Worm (Caenorhabditis elegans): ENCODE results near the gene R09E10.5.
A peak's percentile ranks its signal among the peaks of the same experiment; 100 is the strongest.

- TF ChIP-seq ceh-28 (tag; optimal IDR thresholded peaks at IDR 0.05) (no peak), nhr-11 (tag; optimal IDR thresholded peaks at IDR 0.05) (no peak), elt-3 (tag; optimal IDR thresholded peaks at IDR 0.05) (no peak), ZK546.5 (tag; optimal IDR thresholded peaks at IDR 0.05) (no peak), elt-1 (tag; optimal IDR thresholded peaks at IDR 0.05) (no peak), snpc-4 (tag; optimal IDR thresholded peaks at IDR 0.05) (no peak), nfya-1 (tag; optimal IDR thresholded peaks at IDR 0.05; ENCODE audit: insufficient read depth) (peak; percentile 11), nhr-12 (tag; optimal IDR thresholded peaks at IDR 0.05) (no peak), ama-1 (optimal IDR thresholded peaks at IDR 0.05) (no peak), mdl-1 (tag; optimal IDR thresholded peaks at IDR 0.05) (no peak), nhr-25 (tag; optimal IDR thresholded peaks at IDR 0.05) (no peak), nhr-67 (tag; optimal IDR thresholded peaks at IDR 0.05) (no peak), nhr-28 (tag; optimal IDR thresholded peaks at IDR 0.05) (no peak)
These were observed 51.5 kb downstream of the R09E10.5 start, which contains the start of gene daf-14 for ce11 chrIV:10250577-10251075.

Measured in whole organism, L3 larva.